Fruit fly (Drosophila melanogaster) whole organism, pupa: ENCODE data around the gene mRpS5.

Source experiments
- CG12605 ChIP-seq: fragments of 200-800 bp; sonication (Bioruptor generic); IDR thresholded peaks from 2 replicates; pipeline ENCODE4 v1.3.6; 2022; ENCODE audit warnings: missing biosample characterization, missing genetic modification characterization
- CG13204 ChIP-seq: fragments of 200-800 bp; sonication (Bioruptor generic); optimal IDR thresholded peaks from 2 replicates; lab custom pipeline; 2018; ENCODE audit warnings: missing biosample characterization, mild to moderate bottlenecking, missing genetic modification characterization, moderate library complexity
- CG14655 ChIP-seq: fragments of 200-800 bp; sonication (Bioruptor generic); optimal IDR thresholded peaks from 3 replicates; lab custom pipeline; 2017; ENCODE audit warnings: mild to moderate bottlenecking, missing biosample characterization, missing genetic modification reagents, missing genetic modification characterization
- CG17806 ChIP-seq: fragments of 200-800 bp; sonication (Bioruptor generic); optimal IDR thresholded peaks from 2 replicates; lab custom pipeline; 2018; ENCODE audit warnings: missing biosample characterization, mild to moderate bottlenecking, missing genetic modification characterization, moderate library complexity
- CG34367 ChIP-seq: fragments of 200-800 bp; sonication (Bioruptor generic); optimal IDR thresholded peaks from 2 replicates; lab custom pipeline; 2018; ENCODE audit warnings: missing biosample characterization, mild to moderate bottlenecking, missing genetic modification characterization
- CG9948 ChIP-seq: fragments of 200-800 bp; sonication (Bioruptor generic); optimal IDR thresholded peaks from 2 replicates; lab custom pipeline; 2018; ENCODE audit warnings: missing biosample characterization, mild to moderate bottlenecking, missing genetic modification characterization, moderate library complexity
- EcR ChIP-seq: fragments of 200-800 bp; sonication (Bioruptor generic); optimal IDR thresholded peaks from 3 replicates; lab custom pipeline; 2019; ENCODE audit warnings: missing biosample characterization, missing genetic modification characterization, mild to moderate bottlenecking, moderate library complexity, missing genetic modification reagents
- Ets98B ChIP-seq: fragments of 200-800 bp; sonication (Bioruptor generic); IDR thresholded peaks from 2 replicates; pipeline ENCODE4 v1.3.6; 2022; ENCODE audit warnings: missing biosample characterization, missing genetic modification characterization
- Pif1A ChIP-seq: fragments of 200-800 bp; sonication (Bioruptor generic); optimal IDR thresholded peaks from 3 replicates; lab custom pipeline; 2016; ENCODE audit warnings: missing biosample characterization, missing genetic modification characterization
- fd96Ca ChIP-seq: fragments of 200-800 bp; sonication (Bioruptor generic); IDR thresholded peaks from 3 replicates; pipeline ENCODE4 v1.3.6; 2022; ENCODE audit warnings: missing biosample characterization, missing genetic modification characterization

mRpS5 gene

dm6 chr3L:24537073-24538004, at the start of gene mRpS5:
TSS of gene mRpS5 (plus strand) at chr3L:24537236.
- TF ChIP-seq CG9948 (tag; lab: Kevin White, UChicago) (peak; percentile 22), CG14655 (GFP tag; lab: Kevin White, UChicago) (peak; percentile 15), CG34367 (tag; lab: Kevin White, UChicago) (no peak)

dm6 chr3L:24535908-24536307, 1.1 kb upstream of the mRpS5 start:
- TF ChIP-seq Pif1A (GFP tag; lab: Kevin White, UChicago) (no peak), fd96Ca (GFP tag; lab: Robert Waterston, UW) (no peak), CG12605 (GFP tag; lab: Robert Waterston, UW) (no peak), EcR (GFP tag; lab: Kevin White, UChicago) (no peak), Ets98B (GFP tag; lab: Robert Waterston, UW) (no peak), CG17806 (tag; lab: Kevin White, UChicago) (no peak), CG13204 (no peak)
